Worm (Caenorhabditis elegans) whole organism, late embryonic: ENCODE results near the gene bmk-1.

Source experiments
- K02D7.2 ChIP-seq: sonication (generic microtip); optimal IDR thresholded peaks from 2 replicates; lab custom pipeline; 2017; ENCODE audit warnings: mild to moderate bottlenecking, missing genetic modification characterization, missing compliant biosample characterization
- ceh-6 ChIP-seq: fragments of 200-800 bp; sonication (Bioruptor generic); optimal IDR thresholded peaks from 2 replicates; lab custom pipeline; 2018; ENCODE audit warnings: mild to moderate bottlenecking, missing genetic modification characterization, missing compliant biosample characterization
- fkh-10 ChIP-seq: fragments of 150-350 bp; optimal IDR thresholded peaks from 2 replicates; lab custom pipeline; 2014; ENCODE audit warnings: missing biosample characterization, missing genetic modification reagents, missing genetic modification characterization
- nfya-1 ChIP-seq: sonication (generic microtip); optimal IDR thresholded peaks from 2 replicates; lab custom pipeline; 2017; ENCODE audit warnings: missing genetic modification characterization, mild to moderate bottlenecking, missing compliant biosample characterization, antibody characterized with exemption, moderate library complexity
- pat-9 ChIP-seq: fragments of 200-800 bp; sonication (Bioruptor generic); optimal IDR thresholded peaks from 2 replicates; lab custom pipeline; 2018; ENCODE audit warnings: mild to moderate bottlenecking, missing genetic modification characterization, moderate library complexity, missing compliant biosample characterization
- pha-4 ChIP-seq: fragments of 150-350 bp; optimal IDR thresholded peaks from 2 replicates; lab custom pipeline; 2018; ENCODE audit warnings: missing biosample characterization, missing genetic modification reagents, missing genetic modification characterization
- pros-1 ChIP-seq: fragments of 150-350 bp; optimal IDR thresholded peaks from 2 replicates; lab custom pipeline; 2014; ENCODE audit warnings: missing biosample characterization, missing genetic modification reagents, missing genetic modification characterization
- ref-2 ChIP-seq: sonication (generic microtip); optimal IDR thresholded peaks from 2 replicates; lab custom pipeline; 2016; ENCODE audit warnings: missing genetic modification characterization, missing compliant biosample characterization
- syd-9 ChIP-seq: sonication (generic microtip); optimal IDR thresholded peaks from 2 replicates; lab custom pipeline; 2016; ENCODE audit warnings: mild to moderate bottlenecking, missing genetic modification characterization, moderate library complexity, missing compliant biosample characterization
- unc-42 ChIP-seq: sonication (generic microtip); optimal IDR thresholded peaks from 2 replicates; lab custom pipeline; 2016; ENCODE audit warnings: missing genotype, missing genetic modification characterization, missing compliant biosample characterization

- TF ChIP-seq pha-4 (no peak), unc-42 (tag; lab: Kevin White, UChicago) (no peak), pat-9 (tag; lab: Kevin White, UChicago) (no peak), fkh-10 (GFP tag; lab: Kevin White, UChicago) (no peak), ceh-6 (no peak), ref-2 (tag; lab: Kevin White, UChicago) (no peak), pros-1 (no peak), syd-9 (tag; lab: Kevin White, UChicago) (no peak), nfya-1 (peak; percentile 84), K02D7.2 (tag; lab: Kevin White, UChicago) (no peak)
Observed at ce11 chrV:14493665-14494064, 36.9 kb upstream of the bmk-1 start.
